Fruit fly (Drosophila melanogaster): ENCODE measurements around the gene nAChRbeta3.
A peak's percentile ranks its signal among the peaks of the same experiment; 100 is the strongest.

The nAChRbeta3 gene

dm6 chr2L:526192-526923 lies 18.6 kb upstream of the nAChRbeta3 start (continued):
- TF ChIP-seq ara (GFP tag; IDR thresholded peaks at IDR 0.05) (no peak), jigr1 (GFP tag; IDR thresholded peaks at IDR 0.05) (no peak), insv (GFP tag; optimal IDR thresholded peaks at IDR 0.05) (no peak), kni (GFP tag; optimal IDR thresholded peaks at IDR 0.05) (no peak), Antp (GFP tag; optimal IDR thresholded peaks at IDR 0.05) (no peak), Fer3 (tag; optimal IDR thresholded peaks at IDR 0.05) (peak; percentile 3), CG11456 (GFP tag; IDR thresholded peaks at IDR 0.05) (no peak), ac (GFP tag; optimal IDR thresholded peaks at IDR 0.05) (no peak), hth (optimal IDR thresholded peaks at IDR 0.05) (no peak), CG13287 (GFP tag; IDR thresholded peaks at IDR 0.05; ENCODE audit: partially characterized antibody) (no peak), Dek (tag; optimal IDR thresholded peaks at IDR 0.05) (no peak), Hsf (GFP tag; optimal IDR thresholded peaks at IDR 0.05) (no peak), eyg (GFP tag; optimal IDR thresholded peaks at IDR 0.05) (no peak), CG10366 (GFP tag; IDR thresholded peaks at IDR 0.05) (no peak), CG17186 (GFP tag; optimal IDR thresholded peaks at IDR 0.05) (no peak), CG12104 (GFP tag; optimal IDR thresholded peaks at IDR 0.05) (no peak), CG1792 (GFP tag; optimal IDR thresholded peaks at IDR 0.05) (no peak), Fer1 (GFP tag; optimal IDR thresholded peaks at IDR 0.05) (peak; percentile 16), pzg (GFP tag; optimal IDR thresholded peaks at IDR 0.05) (no peak), az2 (GFP tag; optimal IDR thresholded peaks at IDR 0.05) (no peak), CG3281 (GFP tag; optimal IDR thresholded peaks at IDR 0.05) (no peak), gro (GFP tag; optimal IDR thresholded peaks at IDR 0.05) (no peak), nerfin-2 (GFP tag; IDR thresholded peaks at IDR 0.05; ENCODE audit: partially characterized antibody) (no peak), Gsc (GFP tag; IDR thresholded peaks at IDR 0.05) (no peak), CG17829 (tag; optimal IDR thresholded peaks at IDR 0.05) (no peak), ab (GFP tag; optimal IDR thresholded peaks at IDR 0.05) (no peak), en (GFP tag; optimal IDR thresholded peaks at IDR 0.05) (no peak), Abd-B (GFP tag; optimal IDR thresholded peaks at IDR 0.05) (no peak), MESR4 (GFP tag; optimal IDR thresholded peaks at IDR 0.05) (no peak), CG7271 (tag; optimal IDR thresholded peaks at IDR 0.05) (no peak), Deaf1 (tag; optimal IDR thresholded peaks at IDR 0.05) (peak; percentile 17), mld (GFP tag; IDR thresholded peaks at IDR 0.05; ENCODE audit: partially characterized antibody) (no peak), dati (GFP tag; IDR thresholded peaks at IDR 0.05) (no peak), CG14014 (GFP tag; IDR thresholded peaks at IDR 0.05) (no peak), Hr3 (GFP tag; optimal IDR thresholded peaks at IDR 0.05) (no peak), fd64A (GFP tag; optimal IDR thresholded peaks at IDR 0.05) (no peak), CG4730 (GFP tag; IDR thresholded peaks at IDR 0.05) (no peak), Ravus (GFP tag; IDR thresholded peaks at IDR 0.05) (no peak), unpg (GFP tag; optimal IDR thresholded peaks at IDR 0.05) (no peak), gt (GFP tag; IDR thresholded peaks at IDR 0.05) (no peak), gem (tag; optimal IDR thresholded peaks at IDR 0.05) (peak; percentile 27), CG5180 (GFP tag; optimal IDR thresholded peaks at IDR 0.05) (no peak), Rx (GFP tag; IDR thresholded peaks at IDR 0.05) (no peak), shn (GFP tag; optimal IDR thresholded peaks at IDR 0.05) (no peak), Usf (GFP tag; optimal IDR thresholded peaks at IDR 0.05) (no peak), CG7556 (GFP tag; optimal IDR thresholded peaks at IDR 0.05) (peak; percentile 6), CG2202 (tag; optimal IDR thresholded peaks at IDR 0.05) (no peak), CG16779 (GFP tag; IDR thresholded peaks at IDR 0.05) (no peak), HLH4C (GFP tag; IDR thresholded peaks at IDR 0.05; ENCODE audit: partially characterized antibody) (no peak), jing (GFP tag; optimal IDR thresholded peaks at IDR 0.05) (no peak), Poxn (GFP tag; IDR thresholded peaks at IDR 0.05) (no peak)

All from whole organism, embryonic.